Worm (Caenorhabditis elegans) whole organism, L4 larva: Measurements from ENCODE around the gene spcs-2.

Source experiments
- F10B5.3 ChIP-seq: sonication (generic microtip); optimal IDR thresholded peaks from 2 replicates; lab custom pipeline; 2016; ENCODE audit warnings: mild to moderate bottlenecking, missing genetic modification characterization, missing compliant biosample characterization
- F37D6.2 ChIP-seq: sonication (generic microtip); optimal IDR thresholded peaks from 2 replicates; lab custom pipeline; 2016; ENCODE audit warnings: mild to moderate bottlenecking, missing genetic modification characterization, missing compliant biosample characterization
- F44E2.7 ChIP-seq: fragments of 200-800 bp; sonication (Bioruptor generic); IDR thresholded peaks from 2 replicates; pipeline ENCODE4 v2.1.2; 2022; ENCODE audit warnings: missing genetic modification characterization, missing compliant biosample characterization
- F49E8.2 ChIP-seq: sonication (generic microtip); optimal IDR thresholded peaks from 2 replicates; lab custom pipeline; 2016; ENCODE audit warnings: missing compliant biosample characterization, mild to moderate bottlenecking, missing genetic modification characterization, borderline replicate concordance
- R02D3.7 ChIP-seq: fragments of 150-350 bp; sonication (generic microtip); optimal IDR thresholded peaks from 3 replicates; lab custom pipeline; 2014; ENCODE audit warnings: missing biosample characterization, missing genetic modification characterization
- T26A8.4 ChIP-seq: fragments of 200-800 bp; sonication (Bioruptor generic); IDR thresholded peaks from 2 replicates; pipeline ENCODE4 v1.3.6; 2022; ENCODE audit warnings: missing genetic modification characterization, missing compliant biosample characterization
- Y48G9A.11 ChIP-seq: fragments of 200-800 bp; sonication (Bioruptor generic); IDR thresholded peaks from 2 replicates; pipeline ENCODE4 v1.3.6; 2022; ENCODE audit warnings: missing genetic modification reagents, missing genetic modification characterization, missing compliant biosample characterization
- Y5F2A.4 ChIP-seq: fragments of 200-800 bp; sonication (Bioruptor generic); optimal IDR thresholded peaks from 2 replicates; lab custom pipeline; 2018; ENCODE audit warnings: mild to moderate bottlenecking, missing genetic modification characterization, missing compliant biosample characterization
- ZK337.2 ChIP-seq: fragments of 200-800 bp; sonication (Bioruptor generic); IDR thresholded peaks from 2 replicates; pipeline ENCODE4 v1.3.6; 2022; ENCODE audit warnings: missing genetic modification reagents, missing genetic modification characterization, missing compliant biosample characterization
- aha-1 ChIP-seq: fragments of 150-350 bp; peaks from one replicate; lab custom pipeline; 2014; ENCODE audit warnings: missing biosample characterization, missing genetic modification characterization
- ama-1 ChIP-seq: fragments of 150-350 bp; optimal IDR thresholded peaks from 2 replicates; lab custom pipeline; 2014; ENCODE audit warnings: inconsistent platforms, mixed read lengths
- arid-1 ChIP-seq: fragments of 200-800 bp; sonication (Bioruptor generic); conservative IDR thresholded peaks from 2 replicates; pipeline ENCODE4 v1.3.6; 2022; ENCODE audit warnings: missing genetic modification reagents, missing genetic modification characterization, missing compliant biosample characterization
- ceh-44 ChIP-seq: fragments of 200-800 bp; sonication (Bioruptor generic); IDR thresholded peaks from 2 replicates; pipeline ENCODE4 v1.3.6; 2022; ENCODE audit warnings: missing genetic modification reagents, missing genetic modification characterization, missing compliant biosample characterization
- ceh-82 ChIP-seq: sonication (generic microtip); optimal IDR thresholded peaks from 2 replicates; lab custom pipeline; 2017; ENCODE audit warnings: missing biosample characterization, missing genetic modification characterization
- cey-2 ChIP-seq: sonication (generic microtip); optimal IDR thresholded peaks from 3 replicates; lab custom pipeline; 2017; ENCODE audit warnings: missing genetic modification characterization, mild to moderate bottlenecking, missing compliant biosample characterization, antibody characterized with exemption, borderline replicate concordance; ENCODE audit not compliant: insufficient read depth
- daf-19 ChIP-seq: fragments of 200-800 bp; sonication (Bioruptor generic); conservative IDR thresholded peaks from 2 replicates; pipeline ENCODE4 v1.3.6; 2022; ENCODE audit warnings: missing genetic modification characterization, missing compliant biosample characterization
- daf-8 ChIP-seq: fragments of 200-800 bp; sonication (Bioruptor generic); IDR thresholded peaks from 2 replicates; pipeline ENCODE4 v1.3.6; 2022; ENCODE audit warnings: missing genetic modification characterization, missing compliant biosample characterization
- dmd-6 ChIP-seq: fragments of 200-800 bp; sonication (Bioruptor generic); IDR thresholded peaks from 2 replicates; pipeline ENCODE4 v1.3.6; 2022; ENCODE audit warnings: missing genetic modification reagents, missing genetic modification characterization, missing compliant biosample characterization
- dmd-8 ChIP-seq: fragments of 200-800 bp; sonication (Bioruptor generic); IDR thresholded peaks from 2 replicates; pipeline ENCODE4 v1.3.6; 2022; ENCODE audit warnings: missing genetic modification characterization, missing compliant biosample characterization
- dmd-9 ChIP-seq: fragments of 200-800 bp; sonication (Bioruptor generic); IDR thresholded peaks from 2 replicates; pipeline ENCODE4 v1.3.6; 2022; ENCODE audit warnings: missing genetic modification reagents, missing genetic modification characterization, missing compliant biosample characterization
- dpl-1 ChIP-seq: fragments of 150-350 bp; optimal IDR thresholded peaks from 2 replicates; lab custom pipeline; 2014; ENCODE audit warnings: missing biosample characterization, missing genetic modification reagents, missing genetic modification characterization
- dve-1 ChIP-seq: sonication (generic microtip); optimal IDR thresholded peaks from 2 replicates; lab custom pipeline; 2017; ENCODE audit warnings: antibody characterized with exemption, mild to moderate bottlenecking, missing genetic modification characterization, missing compliant biosample characterization; ENCODE audit not compliant: insufficient read depth
- egl-43 ChIP-seq: fragments of 200-800 bp; sonication (Bioruptor generic); IDR thresholded peaks from 2 replicates; pipeline ENCODE4 v1.3.6; 2022; ENCODE audit warnings: missing genetic modification reagents, missing genetic modification characterization, missing compliant biosample characterization
- gei-8 ChIP-seq: fragments of 200-800 bp; sonication (Bioruptor generic); optimal IDR thresholded peaks from 2 replicates; lab custom pipeline; 2018; ENCODE audit warnings: mild to moderate bottlenecking, missing genetic modification characterization, missing compliant biosample characterization
- hlh-30 ChIP-seq: sonication (generic microtip); optimal IDR thresholded peaks from 2 replicates; lab custom pipeline; 2017; ENCODE audit warnings: antibody characterized with exemption, mild to moderate bottlenecking, missing genetic modification characterization, missing compliant biosample characterization; ENCODE audit not compliant: insufficient read depth
- jun-1 ChIP-seq: fragments of 150-350 bp; optimal IDR thresholded peaks from 2 replicates; lab custom pipeline; 2014; ENCODE audit warnings: missing biosample characterization, missing genetic modification reagents, missing genetic modification characterization
- lin-15B ChIP-seq: fragments of 150-350 bp; sonication (generic microtip); optimal IDR thresholded peaks from 3 replicates; lab custom pipeline; 2014; ENCODE audit warnings: missing biosample characterization, missing genetic modification characterization
- lin-38 ChIP-seq: fragments of 200-800 bp; sonication (Bioruptor generic); IDR thresholded peaks from 2 replicates; pipeline ENCODE4 v1.3.6; 2022; ENCODE audit warnings: missing genetic modification reagents, missing genetic modification characterization, missing compliant biosample characterization
- madf-5 ChIP-seq, 2 experiments: fragments of 200-800 bp; sonication (Bioruptor generic); IDR thresholded peaks; 2 replicates each; pipeline ENCODE4 v1.3.6; 2022; ENCODE audit warnings: missing compliant biosample characterization in 2 of 2, missing genetic modification characterization in 2 of 2
- mxl-2 ChIP-seq: fragments of 200-800 bp; sonication (Bioruptor generic); conservative IDR thresholded peaks from 2 replicates; pipeline ENCODE4 v1.3.6; 2022; ENCODE audit warnings: missing genetic modification reagents, missing genetic modification characterization, missing compliant biosample characterization
- mxl-3 ChIP-seq: fragments of 200-800 bp; sonication (Bioruptor generic); optimal IDR thresholded peaks from 2 replicates; lab custom pipeline; 2018; ENCODE audit warnings: mild to moderate bottlenecking, missing genetic modification characterization, missing compliant biosample characterization
- nhr-10 ChIP-seq: fragments of 150-350 bp; optimal IDR thresholded peaks from 2 replicates; lab custom pipeline; 2014; ENCODE audit warnings: missing biosample characterization, missing genetic modification characterization
- nhr-11 ChIP-seq: fragments of 150-350 bp; optimal IDR thresholded peaks from 2 replicates; lab custom pipeline; 2014; ENCODE audit warnings: missing biosample characterization, missing genetic modification characterization
- nhr-111 ChIP-seq: fragments of 200-800 bp; sonication (Bioruptor generic); optimal IDR thresholded peaks from 2 replicates; lab custom pipeline; 2018; ENCODE audit warnings: mild to moderate bottlenecking, missing genetic modification characterization, missing compliant biosample characterization
- nhr-237 ChIP-seq: sonication (generic microtip); optimal IDR thresholded peaks from 2 replicates; lab custom pipeline; 2017; ENCODE audit warnings: missing biosample characterization, missing genetic modification characterization
- nhr-25 ChIP-seq: sonication (generic microtip); optimal IDR thresholded peaks from 2 replicates; lab custom pipeline; 2017; ENCODE audit warnings: missing genetic modification characterization, mild to moderate bottlenecking, missing compliant biosample characterization, antibody characterized with exemption, moderate library complexity, borderline replicate concordance; ENCODE audit not compliant: insufficient read depth
- nhr-41 ChIP-seq: fragments of 200-800 bp; sonication (Bioruptor generic); IDR thresholded peaks from 2 replicates; pipeline ENCODE4 v1.3.6; 2022; ENCODE audit warnings: missing genetic modification reagents, missing genetic modification characterization, missing compliant biosample characterization
- nhr-42 ChIP-seq: fragments of 200-800 bp; sonication (Bioruptor generic); IDR thresholded peaks from 2 replicates; pipeline ENCODE4 v1.3.6; 2022; ENCODE audit warnings: missing genetic modification characterization, missing compliant biosample characterization
- nhr-76 ChIP-seq: fragments of 150-350 bp; optimal IDR thresholded peaks from 2 replicates; lab custom pipeline; 2014; ENCODE audit warnings: missing biosample characterization, missing genetic modification characterization
- nhr-77 ChIP-seq: fragments of 150-350 bp; optimal IDR thresholded peaks from 2 replicates; lab custom pipeline; 2014; ENCODE audit warnings: missing biosample characterization, missing genetic modification characterization
- php-3 ChIP-seq: fragments of 200-800 bp; sonication (Bioruptor generic); IDR thresholded peaks from 2 replicates; pipeline ENCODE4 v1.3.6; 2022; ENCODE audit warnings: missing genetic modification reagents, missing genetic modification characterization, missing compliant biosample characterization
- pqm-1 ChIP-seq: sonication (generic microtip); optimal IDR thresholded peaks from 2 replicates; lab custom pipeline; 2017; ENCODE audit warnings: missing biosample characterization, missing genetic modification characterization
- rbr-2 ChIP-seq: sonication (generic microtip); optimal IDR thresholded peaks from 2 replicates; lab custom pipeline; 2016; ENCODE audit warnings: missing genotype, missing genetic modification characterization, missing compliant biosample characterization
- saeg-2 ChIP-seq: fragments of 200-800 bp; sonication (Bioruptor generic); IDR thresholded peaks from 2 replicates; pipeline ENCODE4 v1.3.6; 2022; ENCODE audit warnings: missing genetic modification reagents, missing genetic modification characterization, missing compliant biosample characterization
- spr-1 ChIP-seq: sonication (generic microtip); optimal IDR thresholded peaks from 2 replicates; lab custom pipeline; 2016; ENCODE audit warnings: mild to moderate bottlenecking, missing genetic modification characterization, missing compliant biosample characterization
- unc-130 ChIP-seq: sonication (generic microtip); optimal IDR thresholded peaks from 2 replicates; lab custom pipeline; 2016; ENCODE audit warnings: missing genetic modification reagents, missing genetic modification characterization, missing compliant biosample characterization
- unc-62 ChIP-seq, 3 experiments: fragments of 150-350 bp in 1 of 3; sonication (generic microtip); optimal IDR thresholded peaks in 2 of 3; peaks in 1 of 3; 1 replicate in 1 of 3; 2 replicates in 2 of 3; lab custom pipeline; 2014 to 2017; ENCODE audit warnings: missing biosample characterization in 3 of 3, missing genetic modification characterization in 3 of 3, missing genetic modification reagents in 3 of 3, missing genotype in 1 of 3
- vab-7 ChIP-seq: fragments of 200-800 bp; sonication (Bioruptor generic); IDR thresholded peaks from 2 replicates; pipeline ENCODE4 v1.3.6; 2022; ENCODE audit warnings: missing genetic modification reagents, missing genetic modification characterization, missing compliant biosample characterization
- zip-11 ChIP-seq: fragments of 200-800 bp; sonication (Bioruptor generic); IDR thresholded peaks from 2 replicates; pipeline ENCODE4 v1.3.6; 2022; ENCODE audit warnings: missing genetic modification characterization, missing compliant biosample characterization
- zip-2 ChIP-seq: fragments of 150-350 bp; optimal IDR thresholded peaks from 2 replicates; lab custom pipeline; 2014; ENCODE audit warnings: missing biosample characterization, missing genetic modification characterization
- ztf-7 ChIP-seq: fragments of 150-350 bp; optimal IDR thresholded peaks from 2 replicates; lab custom pipeline; 2014; ENCODE audit warnings: missing biosample characterization, missing genetic modification characterization

The spcs-2 gene

DNA sequence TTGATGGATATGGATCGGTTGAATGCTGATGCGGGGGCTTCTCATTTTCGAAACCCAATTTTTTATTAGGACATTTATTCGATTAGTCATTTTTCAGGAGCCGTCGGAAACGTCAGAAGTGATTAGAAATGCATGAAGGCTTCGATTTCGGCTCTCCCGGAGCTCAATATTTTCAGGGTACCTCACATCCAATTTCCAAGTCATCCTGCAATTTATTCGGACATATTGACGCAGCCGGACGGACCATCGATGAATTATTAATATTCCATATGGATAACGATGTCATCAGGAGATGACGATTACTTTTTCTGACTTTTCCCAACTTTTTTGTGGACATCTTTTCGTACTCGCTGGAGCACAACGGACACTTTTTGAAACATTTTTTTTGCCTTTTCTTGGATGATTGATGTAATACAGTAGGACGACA, 31.8 kb downstream of the spcs-2 start (continued):
- TF ChIP-seq F44E2.7 (GFP tag; lab: Robert Waterston, UW) (no peak), daf-8 (GFP tag; lab: Robert Waterston, UW) (no peak), saeg-2 (GFP tag; lab: Robert Waterston, UW) (no peak), ceh-82 (tag; lab: Kevin White, UChicago) (no peak), rbr-2 (no peak), jun-1 (no peak), nhr-77 (tag; lab: Kevin White, UChicago) (no peak), zip-11 (no peak), nhr-76 (tag; lab: Kevin White, UChicago) (no peak), lin-15B (tag; lab: Kevin White, UChicago) (no peak), cey-2 (tag; lab: Kevin White, UChicago) (no peak), dpl-1 (GFP tag; lab: Kevin White, UChicago) (no peak), aha-1 (tag; lab: Kevin White, UChicago) (peak; percentile 85), ceh-44 (no peak), nhr-111 (GFP tag; lab: Kevin White, UChicago) (no peak), nhr-10 (tag; lab: Kevin White, UChicago) (no peak), mxl-2 (GFP tag; lab: Robert Waterston, UW) (no peak), F37D6.2 (tag; lab: Kevin White, UChicago) (no peak), vab-7 (GFP tag; lab: Robert Waterston, UW) (no peak), nhr-25 (tag; lab: Kevin White, UChicago) (no peak), hlh-30 (tag; lab: Kevin White, UChicago) (no peak), zip-2 (tag; lab: Kevin White, UChicago) (peak; percentile 1), pqm-1 (tag; lab: Kevin White, UChicago) (no peak), dmd-6 (GFP tag; lab: Robert Waterston, UW) (peak; percentile 12; the same call in 1 of the 2 replicates), F10B5.3 (tag; lab: Kevin White, UChicago) (peak; percentile 11), nhr-11 (tag; lab: Kevin White, UChicago) (no peak), Y5F2A.4 (GFP tag; lab: Kevin White, UChicago) (peak; percentile 20), F49E8.2 (tag; lab: Kevin White, UChicago) (peak; percentile 26), dmd-8 (GFP tag; lab: Robert Waterston, UW) (no peak), php-3 (0 out of 2 replicates have a peak, but pooled peaks have one; percentile 34), T26A8.4 (peak; percentile 73), nhr-42 (GFP tag; lab: Robert Waterston, UW) (no peak), mxl-3 (GFP tag; lab: Kevin White, UChicago) (no peak), unc-130 (GFP tag; lab: Kevin White, UChicago) (no peak), unc-62 (GFP tag; optimal IDR thresholded peaks at IDR 0.05 in 1 of 2; lab: Kevin White, UChicago) (no peak), unc-62 (tag; optimal IDR thresholded peaks at IDR 0.05; lab: Kevin White, UChicago) (no peak), R02D3.7 (tag; lab: Kevin White, UChicago) (no peak), Y48G9A.11 (GFP tag; lab: Robert Waterston, UW) (no peak), ZK337.2 (GFP tag; lab: Robert Waterston, UW) (no peak), gei-8 (GFP tag; lab: Kevin White, UChicago) (no peak), spr-1 (tag; lab: Kevin White, UChicago) (peak; percentile 64), madf-5 (GFP tag; IDR thresholded peaks at IDR 0.05; lab: Robert Waterston, UW) (0 out of 4 replicates have a peak, but pooled peaks of 1 of the 2 experiments have one; percentile 51), ama-1 (lab: Kevin White, UChicago) (peak; percentile 91), ztf-7 (tag; lab: Kevin White, UChicago) (no peak), egl-43 (GFP tag; lab: Robert Waterston, UW) (no peak; the same call in 1 of the 2 replicates), daf-19 (GFP tag; lab: Robert Waterston, UW) (no peak), nhr-41 (GFP tag; lab: Robert Waterston, UW) (no peak), nhr-237 (no peak), lin-38 (GFP tag; lab: Robert Waterston, UW) (peak; percentile 72), arid-1 (GFP tag; lab: Robert Waterston, UW) (peak; percentile 69), dve-1 (peak; percentile 34), dmd-9 (no peak)
